Worm (Caenorhabditis elegans): ENCODE data around the gene hpo-25.

- no peak for TF ChIP-seq tra-4 (tag; optimal IDR thresholded peaks at IDR 0.05)
- no peak for TF ChIP-seq ama-1 (optimal IDR thresholded peaks at IDR 0.05)
- no peak for TF ChIP-seq hmbx-1 (tag; optimal IDR thresholded peaks at IDR 0.05)
- TF ChIP-seq hmg-4 (GFP tag; optimal IDR thresholded peaks at IDR 0.05) = no peak
- TF ChIP-seq pes-1 (GFP tag; IDR thresholded peaks at IDR 0.05) = no peak
These were observed at the start of gene hpo-25 for ce11 chrII:2368956-2369355.

All from whole organism, early embryonic.